Fruit fly (Drosophila melanogaster) whole organism, prepupa: ENCODE measurements around the gene Rrp47.

Experiments used
- CG10631 ChIP-seq: fragments of 200-800 bp; sonication (Bioruptor generic); optimal IDR thresholded peaks from 2 replicates; lab custom pipeline; 2016; ENCODE audit warnings: missing biosample characterization, missing genetic modification characterization
- CG15336 ChIP-seq: fragments of 200-800 bp; sonication (Bioruptor generic); IDR thresholded peaks from 2 replicates; pipeline ENCODE4 v1.3.6; 2022; ENCODE audit warnings: missing biosample characterization, missing genetic modification characterization
- CG1621 ChIP-seq: fragments of 200-800 bp; sonication (Bioruptor generic); optimal IDR thresholded peaks from 3 replicates; lab custom pipeline; 2018; ENCODE audit warnings: missing biosample characterization, mild to moderate bottlenecking, missing genetic modification characterization
- CG3032 ChIP-seq: fragments of 200-800 bp; optimal IDR thresholded peaks from 2 replicates; lab custom pipeline; 2019; ENCODE audit warnings: missing biosample characterization, mild to moderate bottlenecking, missing genetic modification characterization, moderate library complexity
- CG32006 ChIP-seq: fragments of 200-800 bp; sonication (Bioruptor generic); optimal IDR thresholded peaks from 3 replicates; lab custom pipeline; 2017; ENCODE audit warnings: missing biosample characterization, mild to moderate bottlenecking, missing genetic modification characterization
- CG34406 ChIP-seq: fragments of 200-800 bp; sonication (Bioruptor generic); optimal IDR thresholded peaks from 3 replicates; lab custom pipeline; 2016; ENCODE audit warnings: missing biosample characterization, missing genetic modification characterization
- CG6808 ChIP-seq: fragments of 200-800 bp; sonication (Bioruptor generic); optimal IDR thresholded peaks from 3 replicates; lab custom pipeline; 2017; ENCODE audit warnings: missing biosample characterization, missing genetic modification characterization, mild to moderate bottlenecking, moderate library complexity, missing genetic modification reagents
- CG7368 ChIP-seq: fragments of 200-800 bp; sonication (Bioruptor generic); optimal IDR thresholded peaks from 3 replicates; lab custom pipeline; 2016; ENCODE audit warnings: missing biosample characterization, missing genetic modification characterization
- CG8319 ChIP-seq: fragments of 200-800 bp; sonication (Bioruptor generic); optimal IDR thresholded peaks from 3 replicates; lab custom pipeline; 2016; ENCODE audit warnings: missing biosample characterization, missing genetic modification characterization
- CG8632 ChIP-seq: fragments of 200-800 bp; sonication (Bioruptor generic); optimal IDR thresholded peaks from 3 replicates; lab custom pipeline; 2016; ENCODE audit warnings: missing biosample characterization, missing genetic modification characterization
- Eip75B ChIP-seq: fragments of 200-800 bp; sonication (Bioruptor generic); optimal IDR thresholded peaks from 3 replicates; lab custom pipeline; 2016; ENCODE audit warnings: missing biosample characterization, missing genetic modification characterization
- Eip78C ChIP-seq: fragments of 200-800 bp; sonication (Bioruptor generic); peaks from one replicate; lab custom pipeline; 2016; ENCODE audit warnings: missing biosample characterization, missing genetic modification characterization
- Eip93F ChIP-seq: fragments of 200-800 bp; sonication (Bioruptor generic); optimal IDR thresholded peaks from 2 replicates; lab custom pipeline; 2016; ENCODE audit warnings: missing biosample characterization, mild to moderate bottlenecking, missing genetic modification characterization
- Ets21C ChIP-seq: fragments of 200-800 bp; sonication (Bioruptor generic); optimal IDR thresholded peaks from 3 replicates; lab custom pipeline; 2016; ENCODE audit warnings: missing biosample characterization, missing genetic modification characterization
- Hr38 ChIP-seq: sonication (Bioruptor generic); optimal IDR thresholded peaks from 2 replicates; lab custom pipeline; 2016; ENCODE audit warnings: missing biosample characterization, missing genetic modification characterization
- Hr4 ChIP-seq: fragments of 200-800 bp; sonication (Bioruptor generic); optimal IDR thresholded peaks from 3 replicates; lab custom pipeline; 2016; ENCODE audit warnings: missing biosample characterization, missing genetic modification characterization
- Lpt ChIP-seq: fragments of 200-800 bp; sonication (Bioruptor generic); optimal IDR thresholded peaks from 3 replicates; lab custom pipeline; 2016; ENCODE audit warnings: missing biosample characterization, missing genetic modification characterization
- Met ChIP-seq: fragments of 200-800 bp; sonication (Bioruptor generic); optimal IDR thresholded peaks from 3 replicates; lab custom pipeline; 2016; ENCODE audit warnings: missing biosample characterization, missing genetic modification characterization
- achi ChIP-seq: fragments of 200-800 bp; sonication (Bioruptor generic); optimal IDR thresholded peaks from 3 replicates; lab custom pipeline; 2016; ENCODE audit warnings: missing biosample characterization, missing genetic modification characterization
- dac ChIP-seq: fragments of 200-800 bp; sonication (Bioruptor generic); optimal IDR thresholded peaks from 2 replicates; lab custom pipeline; 2017; ENCODE audit warnings: missing biosample characterization, mild to moderate bottlenecking, missing genetic modification characterization
- dsx ChIP-seq: fragments of 200-800 bp; optimal IDR thresholded peaks from 3 replicates; lab custom pipeline; 2019; ENCODE audit warnings: missing biosample characterization, mild to moderate bottlenecking, missing genetic modification characterization, moderate library complexity; ENCODE audit not compliant: poor library complexity, severe bottlenecking
- eg ChIP-seq: fragments of 200-800 bp; sonication (Bioruptor generic); IDR thresholded peaks from 3 replicates; pipeline ENCODE4 v1.3.6; 2022; ENCODE audit warnings: missing biosample characterization, missing genetic modification characterization
- esn ChIP-seq: fragments of 200-800 bp; sonication (Bioruptor generic); optimal IDR thresholded peaks from 2 replicates; lab custom pipeline; 2016; ENCODE audit warnings: missing biosample characterization, mild to moderate bottlenecking, missing genetic modification characterization, moderate library complexity
- lz ChIP-seq: fragments of 200-800 bp; sonication (Bioruptor generic); optimal IDR thresholded peaks from 3 replicates; lab custom pipeline; 2016; ENCODE audit warnings: missing biosample characterization, missing genetic modification characterization
- pdm3 ChIP-seq: fragments of 200-800 bp; sonication (Bioruptor generic); optimal IDR thresholded peaks from 3 replicates; lab custom pipeline; 2016; ENCODE audit warnings: missing biosample characterization, missing genetic modification characterization
- spab ChIP-seq: fragments of 200-800 bp; sonication (Bioruptor generic); optimal IDR thresholded peaks from 2 replicates; lab custom pipeline; 2017; ENCODE audit warnings: missing biosample characterization, mild to moderate bottlenecking, missing genetic modification characterization, missing genetic modification reagents
- ss ChIP-seq, 2 experiments: fragments of 200-800 bp; sonication (Bioruptor generic); optimal IDR thresholded peaks; 2 replicates in 1 of 2; 3 replicates in 1 of 2; lab custom pipeline; 2017 to 2018; ENCODE audit warnings: mild to moderate bottlenecking in 2 of 2, missing biosample characterization in 2 of 2, missing genetic modification characterization in 2 of 2, moderate library complexity in 1 of 2
- svp ChIP-seq: fragments of 200-800 bp; sonication (Bioruptor generic); peaks from one replicate; lab custom pipeline; 2016; ENCODE audit warnings: missing biosample characterization, missing genetic modification characterization

Gene Rrp47

DNA sequence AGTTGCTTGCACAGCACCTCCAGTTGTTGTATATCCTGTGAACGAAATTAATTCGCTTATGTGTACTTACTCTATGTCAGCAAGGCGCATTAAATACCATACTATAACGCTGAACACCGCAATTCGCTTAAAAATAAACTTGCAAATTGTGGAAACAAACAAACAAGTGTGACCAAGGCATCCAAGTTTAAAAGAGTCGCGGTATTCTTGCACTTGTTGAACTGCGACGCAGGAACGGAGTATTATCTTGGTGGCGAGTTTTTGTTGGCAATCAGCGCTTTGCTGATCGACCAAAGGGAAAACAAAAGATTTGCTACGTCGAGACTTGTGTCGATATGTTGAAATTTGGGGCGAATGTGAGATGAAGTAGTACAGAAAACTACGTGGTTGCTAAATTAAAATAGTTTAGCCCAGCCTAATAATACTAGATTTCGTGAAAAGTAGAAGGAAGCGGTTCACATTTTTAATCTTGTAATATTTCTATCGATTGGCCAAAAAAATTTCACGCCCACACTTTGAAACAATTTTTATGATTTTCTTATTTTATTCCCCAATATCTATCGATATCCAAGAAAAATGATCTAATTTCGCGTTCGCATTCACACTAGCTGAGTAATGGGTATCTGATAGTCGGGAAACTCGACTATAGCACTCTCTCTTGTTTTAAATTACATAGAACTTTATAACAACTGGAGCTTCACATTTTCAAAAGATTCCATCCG, 11.0 kb upstream of the Rrp47 start, which contains the start of gene Ranbp16 (continued):
- TF ChIP-seq pdm3 (GFP tag; lab: Kevin White, UChicago), result no peak

DNA sequence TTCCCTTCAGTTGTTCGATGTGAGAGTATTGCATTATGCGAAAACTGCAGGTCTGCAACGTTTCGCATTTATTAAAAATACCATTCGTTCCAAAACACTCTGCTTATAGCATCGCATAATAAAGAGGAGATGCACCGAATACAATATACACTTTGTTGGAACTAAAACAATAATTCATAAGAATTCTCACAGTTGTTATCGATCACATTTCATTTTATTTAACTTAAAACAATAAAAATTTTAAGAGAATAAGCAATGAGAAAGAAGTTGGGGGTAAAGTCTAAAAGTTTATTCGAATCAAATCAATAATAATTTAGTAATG, 10.5 kb upstream of the Rrp47 start:
- peak; percentile 30 for TF ChIP-seq CG3032 (tag; lab: Kevin White, UChicago)
- peak; percentile 64 for TF ChIP-seq Eip78C (GFP tag; lab: Kevin White, UChicago)
- TF ChIP-seq dsx (GFP tag; lab: Kevin White, UChicago), result no peak
- peak; percentile 16 for TF ChIP-seq lz (GFP tag; lab: Kevin White, UChicago)
- TF ChIP-seq Hr4 (GFP tag; lab: Kevin White, UChicago), result peak; percentile 33
- no peak for TF ChIP-seq CG34406 (GFP tag; lab: Kevin White, UChicago)
- TF ChIP-seq CG1621 (tag; lab: Kevin White, UChicago), result no peak

DNA sequence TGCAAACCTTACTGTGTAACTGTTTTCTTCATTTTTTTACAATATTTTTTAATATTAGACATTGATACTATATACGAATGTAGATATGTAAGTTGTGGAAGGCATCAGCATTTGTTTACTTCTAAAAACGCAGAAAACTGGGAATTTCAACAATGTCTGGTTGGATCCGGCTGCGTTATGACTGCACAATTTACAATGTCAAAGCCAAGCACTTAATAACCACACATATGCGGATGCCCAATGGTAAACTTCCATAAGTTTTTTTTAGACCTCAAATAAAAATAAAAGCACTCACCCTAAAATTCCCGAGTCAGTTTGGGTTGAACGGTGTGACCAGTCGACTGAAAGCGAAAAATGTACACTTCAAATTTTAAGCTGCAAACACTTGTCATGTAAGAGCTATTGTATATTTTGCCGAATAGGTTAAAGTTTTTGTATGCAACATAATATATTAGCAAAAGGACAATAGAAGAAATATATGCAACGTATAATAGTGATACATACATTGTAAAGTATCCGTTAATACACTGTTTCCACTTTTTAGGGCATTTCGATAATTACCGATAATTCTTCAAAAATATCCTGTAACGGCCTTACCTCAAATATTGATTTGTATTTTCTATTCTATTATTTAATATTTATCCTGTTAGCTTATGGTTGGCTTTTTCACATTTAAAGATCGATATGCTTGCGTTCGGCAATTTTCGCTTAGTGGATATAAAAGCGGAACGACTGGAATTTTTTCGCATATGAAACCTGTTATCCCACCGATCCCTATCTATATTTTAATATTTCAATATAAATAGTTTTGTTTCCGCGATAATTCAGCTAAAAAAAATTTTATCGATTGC, 4.4 kb upstream of the Rrp47 start, which contains the start of gene Stim:
Gene Stim (minus strand): TSS at position 347 of the 851 bp plus-strand sequence.
- TF ChIP-seq svp (peak; percentile 67), Met (GFP tag; lab: Kevin White, UChicago) (no peak), achi (GFP tag; lab: Kevin White, UChicago) (peak; percentile 63), dsx (GFP tag; lab: Kevin White, UChicago) (peak; percentile 70), ss (GFP tag; optimal IDR thresholded peaks at IDR 0.05; lab: Kevin White, UChicago) (no peak)
- TF ChIP-seq, all 60 proteins: peak for 3

DNA sequence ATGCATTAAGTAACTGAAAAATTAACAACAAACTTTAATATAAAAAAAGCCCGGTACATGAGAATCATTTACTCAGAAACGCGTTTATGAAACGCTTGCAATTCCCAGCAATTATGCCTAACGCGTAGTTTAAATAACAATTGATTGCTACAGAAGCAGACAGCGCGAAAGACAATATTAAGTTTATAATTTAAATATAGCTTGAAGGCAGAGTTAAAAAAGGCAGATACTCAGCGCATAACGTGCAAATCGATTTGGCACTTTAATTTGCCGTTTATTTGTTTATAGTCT, 3.8 kb upstream of the Rrp47 start, which contains the start of gene CG8924:
Gene CG8924 (plus strand): TSS at position 122 of the 291 bp plus-strand sequence.
- TF ChIP-seq Eip78C (GFP tag; lab: Kevin White, UChicago) (peak; percentile 58), Lpt (no peak)

DNA sequence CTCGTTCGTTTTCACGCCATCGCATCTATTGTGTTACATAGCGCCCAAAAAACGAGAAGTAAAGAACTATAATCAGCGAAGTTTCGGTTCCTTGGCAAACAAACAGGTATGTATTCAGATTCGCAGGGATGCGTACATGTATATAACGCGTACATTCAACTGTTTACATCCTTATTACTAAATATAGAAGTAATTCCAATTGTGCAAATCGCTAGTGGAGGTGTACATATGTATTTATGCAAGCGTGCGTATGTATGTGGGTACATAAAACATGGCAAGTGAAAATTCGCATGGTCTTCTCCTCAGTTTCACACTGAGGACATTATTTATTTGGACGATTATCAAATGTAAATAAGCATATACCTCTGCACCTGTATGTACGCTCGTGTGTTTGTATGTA, 3.2 kb upstream of the Rrp47 start:
- no peak for TF ChIP-seq CG6808
- TF ChIP-seq spab (GFP tag; lab: Kevin White, UChicago), result no peak
- no peak for TF ChIP-seq CG1621 (tag; lab: Kevin White, UChicago)
- TF ChIP-seq CG8632, result no peak
- no peak for TF ChIP-seq esn (GFP tag; lab: Kevin White, UChicago)
- no peak for TF ChIP-seq eg
- no peak for TF ChIP-seq dac (GFP tag; lab: Kevin White, UChicago)
- no peak for TF ChIP-seq CG32006 (GFP tag; lab: Kevin White, UChicago)

DNA sequence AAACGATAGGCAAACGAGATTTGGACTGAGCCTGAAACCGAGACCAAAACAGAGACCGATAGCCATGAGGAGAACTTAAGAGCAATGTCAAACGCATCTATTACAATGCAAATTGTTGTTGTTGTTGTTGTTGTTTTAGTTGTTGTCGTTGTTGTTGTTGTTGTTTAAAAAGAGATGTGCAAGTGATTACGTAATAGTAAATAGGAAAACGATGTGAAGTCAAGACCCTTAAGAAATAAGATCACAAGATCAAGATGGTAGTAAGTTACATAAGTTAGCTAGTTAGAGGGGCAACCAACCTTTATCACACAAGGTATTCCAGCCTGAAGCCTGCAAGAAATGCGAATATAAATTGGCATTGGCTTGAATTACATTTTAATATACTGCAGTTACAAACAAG, 5.4 kb downstream of the Rrp47 start:
- TF ChIP-seq CG3032 (tag; lab: Kevin White, UChicago), result no peak
- TF ChIP-seq lz (GFP tag; lab: Kevin White, UChicago), result no peak
- TF ChIP-seq Lpt, result no peak
- TF ChIP-seq Eip75B (GFP tag; lab: Kevin White, UChicago), result no peak
- no peak for TF ChIP-seq CG8319
- no peak for TF ChIP-seq CG15336 (GFP tag; lab: Robert Waterston, UW)
- no peak for TF ChIP-seq Eip93F (GFP tag; lab: Kevin White, UChicago)
- no peak for TF ChIP-seq CG7368
- no peak for TF ChIP-seq Hr38 (GFP tag; lab: Kevin White, UChicago)
- TF ChIP-seq ss (GFP tag; optimal IDR thresholded peaks at IDR 0.05; lab: Kevin White, UChicago), result no peak
- TF ChIP-seq Ets21C (GFP tag; lab: Kevin White, UChicago), result no peak
- no peak for TF ChIP-seq CG10631 (GFP tag; lab: Kevin White, UChicago)
